Fruit fly (Drosophila melanogaster): ENCODE data around the gene Lar.

The Lar gene

DNA sequence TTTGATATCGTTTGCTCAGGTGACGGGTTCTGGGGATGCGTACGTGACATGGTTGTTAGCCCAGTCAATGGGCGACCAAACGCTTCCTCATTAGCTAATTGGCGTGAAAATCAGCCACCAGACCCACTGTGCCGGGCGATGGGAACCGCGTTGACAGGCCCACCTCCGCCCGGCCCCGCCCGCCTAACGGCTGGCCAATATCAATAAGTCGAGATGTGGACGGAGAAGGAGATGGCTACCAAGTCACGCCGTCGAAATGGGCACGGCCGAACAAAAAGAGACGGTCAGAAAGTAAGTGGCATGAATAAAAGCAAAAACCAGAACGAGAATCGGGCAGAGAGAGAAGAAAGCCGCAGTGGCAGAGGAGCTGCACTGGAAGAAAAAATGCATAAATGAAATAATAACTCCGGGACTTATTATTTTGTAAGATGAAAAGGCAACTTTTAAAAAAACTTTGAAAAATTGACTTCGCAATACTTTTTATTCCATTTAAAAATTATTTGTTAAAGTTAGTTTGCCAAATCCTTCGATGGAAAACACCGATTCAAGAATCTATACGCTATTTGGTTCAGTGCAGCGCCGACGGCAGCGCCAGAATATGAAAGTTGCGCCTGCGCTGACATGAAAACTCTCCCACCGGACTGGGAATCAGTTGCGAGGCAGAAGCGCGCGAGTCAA lies 48.5 kb upstream of the Lar start, which contains the start of gene CG13082 (continued):
- TF ChIP-seq sim (GFP tag; IDR thresholded peaks at IDR 0.05) (peak; percentile 4; the same call in 1 of the 2 replicates), CG3838 (GFP tag; optimal IDR thresholded peaks at IDR 0.05) (no peak), CG9609 (GFP tag; optimal IDR thresholded peaks at IDR 0.05) (peak; percentile 9), Xbp1 (GFP tag; optimal IDR thresholded peaks at IDR 0.05) (peak; percentile 31), CG18011 (GFP tag; optimal IDR thresholded peaks at IDR 0.05) (no peak), CG13424 (tag; optimal IDR thresholded peaks at IDR 0.05) (peak; percentile 64), insv (GFP tag; optimal IDR thresholded peaks at IDR 0.05) (no peak), CG8281 (tag; optimal IDR thresholded peaks at IDR 0.05) (no peak), Bteb2 (GFP tag; optimal IDR thresholded peaks at IDR 0.05) (no peak), CG1832 (GFP tag; optimal IDR thresholded peaks at IDR 0.05) (no peak), CG13123 (GFP tag; optimal IDR thresholded peaks at IDR 0.05) (no peak), lab (GFP tag; optimal IDR thresholded peaks at IDR 0.05) (no peak), zen2 (GFP tag; IDR thresholded peaks at IDR 0.05; ENCODE audit: partially characterized antibody) (no peak), BtbVII (GFP tag; optimal IDR thresholded peaks at IDR 0.05) (no peak), odd (GFP tag; optimal IDR thresholded peaks at IDR 0.05) (no peak), CG4360 (GFP tag; IDR thresholded peaks at IDR 0.05) (no peak), H15 (GFP tag; IDR thresholded peaks at IDR 0.05) (0 out of 3 replicates have a peak, but pooled peaks have one; percentile 11), Lpt (GFP tag; optimal IDR thresholded peaks at IDR 0.05) (no peak), Sry-β (GFP tag; optimal IDR thresholded peaks at IDR 0.05) (peak; percentile 1), CG10565 (GFP tag; optimal IDR thresholded peaks at IDR 0.05) (no peak), CG18764 (GFP tag; optimal IDR thresholded peaks at IDR 0.05) (no peak), CG6765 (GFP tag; optimal IDR thresholded peaks at IDR 0.05) (no peak), nerfin-2 (GFP tag; IDR thresholded peaks at IDR 0.05; ENCODE audit: partially characterized antibody) (no peak), CG8478 (optimal IDR thresholded peaks at IDR 0.05) (no peak), Antp (GFP tag; optimal IDR thresholded peaks at IDR 0.05) (peak; percentile 16), NC2β (GFP tag; optimal IDR thresholded peaks at IDR 0.05) (no peak), scrt (GFP tag; optimal IDR thresholded peaks at IDR 0.05) (no peak), CG15514 (GFP tag; optimal IDR thresholded peaks at IDR 0.05) (no peak), HLH4C (GFP tag; IDR thresholded peaks at IDR 0.05; ENCODE audit: partially characterized antibody) (no peak), Opbp (GFP tag; IDR thresholded peaks at IDR 0.05; ENCODE audit: partially characterized antibody) (no peak), CG4707 (GFP tag; optimal IDR thresholded peaks at IDR 0.05) (peak; percentile 2), CG13287 (GFP tag; IDR thresholded peaks at IDR 0.05; ENCODE audit: partially characterized antibody) (no peak), vfl (GFP tag; optimal IDR thresholded peaks at IDR 0.05) (no peak), crc (GFP tag; optimal IDR thresholded peaks at IDR 0.05) (no peak), pan (optimal IDR thresholded peaks at IDR 0.05) (no peak), pan (GFP tag; optimal IDR thresholded peaks at IDR 0.05 in 1 of 2, IDR thresholded peaks at IDR 0.05 in 1 of 2) (no peak), h (optimal IDR thresholded peaks at IDR 0.05) (no peak), D19B (GFP tag; optimal IDR thresholded peaks at IDR 0.05) (no peak), Abd-B (GFP tag; optimal IDR thresholded peaks at IDR 0.05) (peak; percentile 8), Dad (GFP tag; optimal IDR thresholded peaks at IDR 0.05) (no peak), knrl (GFP tag; IDR thresholded peaks at IDR 0.05; ENCODE audit: partially characterized antibody) (no peak), CG17802 (tag; optimal IDR thresholded peaks at IDR 0.05) (peak; percentile 30), CG11093 (GFP tag; IDR thresholded peaks at IDR 0.05) (no peak), CG6175 (GFP tag; IDR thresholded peaks at IDR 0.05) (no peak), trem (tag; optimal IDR thresholded peaks at IDR 0.05) (peak; percentile 56), gcm2 (GFP tag; optimal IDR thresholded peaks at IDR 0.05) (no peak), CG18262 (tag; optimal IDR thresholded peaks at IDR 0.05) (peak; percentile 81), CG5180 (GFP tag; optimal IDR thresholded peaks at IDR 0.05) (no peak), hth (optimal IDR thresholded peaks at IDR 0.05) (no peak), pfk (GFP tag; optimal IDR thresholded peaks at IDR 0.05) (no peak)

Measured in whole organism, embryonic.